Fruit fly (Drosophila melanogaster) whole organism, embryonic: Measurements from ENCODE around the gene CG3748.
A peak's percentile ranks its signal among the peaks of the same experiment; 100 is the strongest.

Source experiments
- ATbp ChIP-seq: fragments of 200-800 bp; sonication (Bioruptor generic); optimal IDR thresholded peaks from 2 replicates; lab custom pipeline; 2017; ENCODE audit warnings: missing biosample characterization, mild to moderate bottlenecking, missing genetic modification characterization, missing genetic modification reagents
- Atf6 ChIP-seq: fragments of 200-800 bp; sonication (Bioruptor generic); IDR thresholded peaks from 2 replicates; pipeline ENCODE4 v1.3.6; 2022; ENCODE audit warnings: missing biosample characterization, missing genetic modification characterization
- BtbVII ChIP-seq: fragments of 200-800 bp; sonication (Bioruptor generic); optimal IDR thresholded peaks from 3 replicates; lab custom pipeline; 2017; ENCODE audit warnings: missing biosample characterization, mild to moderate bottlenecking, missing genetic modification characterization
- Bteb2 ChIP-seq: fragments of 200-800 bp; sonication (Bioruptor generic); optimal IDR thresholded peaks from 2 replicates; lab custom pipeline; 2016; ENCODE audit warnings: missing biosample characterization, missing genetic modification characterization
- CG10209 ChIP-seq: fragments of 200-800 bp; sonication (Bioruptor generic); optimal IDR thresholded peaks from 3 replicates; lab custom pipeline; 2017; ENCODE audit warnings: missing biosample characterization, mild to moderate bottlenecking, missing genetic modification characterization, missing genetic modification reagents
- CG11560 ChIP-seq: fragments of 200-800 bp; sonication (Bioruptor generic); IDR thresholded peaks from 3 replicates; pipeline ENCODE4 v1.3.6; 2022; ENCODE audit warnings: missing biosample characterization, missing genetic modification characterization
- CG12155 ChIP-seq: fragments of 200-800 bp; sonication (Bioruptor generic); optimal IDR thresholded peaks from 3 replicates; lab custom pipeline; 2016; ENCODE audit warnings: missing biosample characterization, missing genetic modification characterization
- CG1233 ChIP-seq: fragments of 200-800 bp; sonication (Bioruptor generic); optimal IDR thresholded peaks from 4 replicates; lab custom pipeline; 2018; ENCODE audit warnings: missing biosample characterization, mild to moderate bottlenecking, missing genetic modification characterization
- CG13296 ChIP-seq: fragments of 200-800 bp; sonication (Bioruptor generic); optimal IDR thresholded peaks from 3 replicates; lab custom pipeline; 2018; ENCODE audit warnings: missing biosample characterization, mild to moderate bottlenecking, missing genetic modification characterization
- CG15479 ChIP-seq: fragments of 200-800 bp; sonication (Bioruptor generic); optimal IDR thresholded peaks from 3 replicates; lab custom pipeline; 2019; ENCODE audit warnings: missing biosample characterization, mild to moderate bottlenecking, missing genetic modification characterization, moderate library complexity
- CG15514 ChIP-seq: fragments of 200-800 bp; sonication (Bioruptor generic); optimal IDR thresholded peaks from 3 replicates; lab custom pipeline; 2017; ENCODE audit warnings: missing biosample characterization, missing genetic modification characterization, mild to moderate bottlenecking, moderate library complexity, missing genetic modification reagents
- CG1647 ChIP-seq: fragments of 200-800 bp; sonication (Bioruptor generic); optimal IDR thresholded peaks from 3 replicates; lab custom pipeline; 2016; ENCODE audit warnings: missing biosample characterization, missing genetic modification characterization
- CG18599 ChIP-seq: fragments of 200-800 bp; sonication (Bioruptor generic); optimal IDR thresholded peaks from 3 replicates; lab custom pipeline; 2017; ENCODE audit warnings: missing biosample characterization, missing genetic modification characterization, mild to moderate bottlenecking, moderate library complexity, missing genetic modification reagents
- CG2678 ChIP-seq: fragments of 200-800 bp; sonication (Bioruptor generic); optimal IDR thresholded peaks from 3 replicates; lab custom pipeline; 2019; ENCODE audit warnings: missing biosample characterization, mild to moderate bottlenecking, missing genetic modification characterization, moderate library complexity
- CG31224 ChIP-seq: fragments of 200-800 bp; sonication (Bioruptor generic); IDR thresholded peaks from 2 replicates; pipeline ENCODE4 v1.3.6; 2022; ENCODE audit warnings: missing biosample characterization, missing genetic modification characterization
- CG32532 ChIP-seq: fragments of 200-800 bp; sonication (Bioruptor generic); IDR thresholded peaks from 2 replicates; pipeline ENCODE4 v1.3.6; 2022; ENCODE audit warnings: missing biosample characterization, missing genetic modification characterization
- CG3281 ChIP-seq: fragments of 200-800 bp; sonication (Bioruptor generic); optimal IDR thresholded peaks from 3 replicates; lab custom pipeline; 2017; ENCODE audit warnings: missing biosample characterization, mild to moderate bottlenecking, missing genetic modification characterization
- CG4360 ChIP-seq: fragments of 200-800 bp; sonication (Bioruptor generic); IDR thresholded peaks from 2 replicates; pipeline ENCODE4 v1.3.6; 2022; ENCODE audit warnings: missing biosample characterization, missing genetic modification characterization
- CG5953 ChIP-seq: fragments of 200-800 bp; sonication (Bioruptor generic); IDR thresholded peaks from 2 replicates; pipeline ENCODE4 v1.3.6; 2022; ENCODE audit warnings: missing biosample characterization, missing genetic modification characterization
- CG7271 ChIP-seq: fragments of 200-800 bp; sonication (Bioruptor generic); optimal IDR thresholded peaks from 2 replicates; lab custom pipeline; 2018; ENCODE audit warnings: missing biosample characterization, mild to moderate bottlenecking, missing genetic modification characterization, moderate library complexity
- CG8765 ChIP-seq: fragments of 200-800 bp; sonication (Bioruptor generic); IDR thresholded peaks from 2 replicates; pipeline ENCODE4 v1.3.6; 2022; ENCODE audit warnings: missing biosample characterization, missing genetic modification characterization
- CG9437 ChIP-seq: fragments of 200-800 bp; sonication (Bioruptor generic); optimal IDR thresholded peaks from 2 replicates; lab custom pipeline; 2018; ENCODE audit warnings: missing biosample characterization, mild to moderate bottlenecking, missing genetic modification characterization
- CG9727 ChIP-seq: fragments of 200-800 bp; sonication (Bioruptor generic); optimal IDR thresholded peaks from 3 replicates; lab custom pipeline; 2017; ENCODE audit warnings: missing biosample characterization, mild to moderate bottlenecking, missing genetic modification characterization
- CG9817 ChIP-seq: fragments of 200-800 bp; sonication (Bioruptor generic); optimal IDR thresholded peaks from 2 replicates; lab custom pipeline; 2018; ENCODE audit warnings: missing biosample characterization, mild to moderate bottlenecking, missing genetic modification characterization, moderate library complexity
- CG9932 ChIP-seq: fragments of 200-800 bp; sonication (Bioruptor generic); IDR thresholded peaks from 2 replicates; pipeline ENCODE4 v1.3.6; 2022; ENCODE audit warnings: missing biosample characterization, missing genetic modification characterization
- Dbx ChIP-seq: fragments of 200-800 bp; sonication (Bioruptor generic); IDR thresholded peaks from 3 replicates; pipeline ENCODE4 v1.3.6; 2022; ENCODE audit warnings: missing biosample characterization, missing genetic modification characterization
- Ets65A ChIP-seq: fragments of 200-800 bp; sonication (Bioruptor generic); peaks from one replicate; lab custom pipeline; 2016; ENCODE audit warnings: missing biosample characterization, missing genetic modification characterization
- GATAe ChIP-seq: fragments of 200-800 bp; sonication (Bioruptor generic); conservative IDR thresholded peaks from 2 replicates; pipeline ENCODE4 v1.3.6; 2022; ENCODE audit warnings: missing biosample characterization, missing genetic modification characterization
- HLH3B ChIP-seq: fragments of 200-800 bp; sonication (Bioruptor generic); IDR thresholded peaks from 2 replicates; pipeline ENCODE4 v1.3.6; 2022; ENCODE audit warnings: missing biosample characterization, missing genetic modification characterization
- Hand ChIP-seq: fragments of 200-800 bp; sonication (Bioruptor generic); optimal IDR thresholded peaks from 2 replicates; lab custom pipeline; 2017; ENCODE audit warnings: mild to moderate bottlenecking, missing biosample characterization, missing genetic modification reagents, missing genetic modification characterization
- HmgZ ChIP-seq: fragments of 200-800 bp; sonication (Bioruptor generic); optimal IDR thresholded peaks from 2 replicates; lab custom pipeline; 2018; ENCODE audit warnings: missing biosample characterization, mild to moderate bottlenecking, missing genetic modification characterization
- Lhr ChIP-seq: fragments of 200-800 bp; sonication (Bioruptor generic); optimal IDR thresholded peaks from 3 replicates; lab custom pipeline; 2017; ENCODE audit warnings: mild to moderate bottlenecking, missing biosample characterization, missing genetic modification reagents, missing genetic modification characterization
- NfI ChIP-seq: fragments of 200-800 bp; sonication (Bioruptor generic); optimal IDR thresholded peaks from 3 replicates; lab custom pipeline; 2018; ENCODE audit warnings: missing biosample characterization, mild to moderate bottlenecking, missing genetic modification characterization, moderate library complexity
- Poxn ChIP-seq: fragments of 200-800 bp; sonication (Bioruptor generic); IDR thresholded peaks from 2 replicates; pipeline ENCODE4 v1.3.6; 2022; ENCODE audit warnings: missing biosample characterization, missing genetic modification characterization
- Sox102F ChIP-seq: fragments of 200-800 bp; sonication (Bioruptor generic); optimal IDR thresholded peaks from 2 replicates; lab custom pipeline; 2018; ENCODE audit warnings: missing biosample characterization, mild to moderate bottlenecking, missing genetic modification characterization, moderate library complexity
- Sry-β ChIP-seq: fragments of 200-800 bp; sonication (Bioruptor generic); optimal IDR thresholded peaks from 2 replicates; lab custom pipeline; 2018; ENCODE audit warnings: missing biosample characterization, mild to moderate bottlenecking, missing genetic modification characterization, moderate library complexity
- YL-1 ChIP-seq: fragments of 200-800 bp; sonication (Bioruptor generic); optimal IDR thresholded peaks from 3 replicates; lab custom pipeline; 2017; ENCODE audit warnings: missing biosample characterization, mild to moderate bottlenecking, missing genetic modification characterization
- amos ChIP-seq: fragments of 200-800 bp; sonication (Bioruptor generic); IDR thresholded peaks from 2 replicates; pipeline ENCODE4 v1.3.6; 2022; ENCODE audit warnings: missing biosample characterization, missing genetic modification characterization; ENCODE audit not compliant: partially characterized antibody
- cwo ChIP-seq: fragments of 200-800 bp; sonication (Bioruptor generic); optimal IDR thresholded peaks from 3 replicates; lab custom pipeline; 2017; ENCODE audit warnings: missing biosample characterization, missing genetic modification characterization, mild to moderate bottlenecking, moderate library complexity, missing genetic modification reagents
- danr ChIP-seq: fragments of 200-800 bp; sonication (Bioruptor generic); IDR thresholded peaks from 2 replicates; pipeline ENCODE4 v1.3.6; 2022; ENCODE audit warnings: missing biosample characterization, missing genetic modification characterization
- dmrt99B ChIP-seq: fragments of 200-800 bp; sonication (Bioruptor generic); optimal IDR thresholded peaks from 2 replicates; lab custom pipeline; 2018; ENCODE audit warnings: missing biosample characterization, mild to moderate bottlenecking, missing genetic modification characterization, moderate library complexity
- ems ChIP-seq: fragments of 200-800 bp; sonication (Bioruptor generic); optimal IDR thresholded peaks from 3 replicates; lab custom pipeline; 2016; ENCODE audit warnings: missing biosample characterization, missing genetic modification characterization
- en ChIP-seq: fragments of 200-800 bp; sonication (Bioruptor generic); optimal IDR thresholded peaks from 2 replicates; lab custom pipeline; 2016; ENCODE audit warnings: missing biosample characterization, missing genetic modification characterization
- exex ChIP-seq: fragments of 200-800 bp; sonication (Bioruptor generic); optimal IDR thresholded peaks from 4 replicates; lab custom pipeline; 2018; ENCODE audit warnings: missing biosample characterization, mild to moderate bottlenecking, missing genetic modification characterization, moderate library complexity
- gce ChIP-seq: fragments of 200-800 bp; sonication (Bioruptor generic); IDR thresholded peaks from 3 replicates; pipeline ENCODE4 v1.3.6; 2022; ENCODE audit warnings: missing biosample characterization, missing genetic modification characterization
- gt ChIP-seq: fragments of 200-800 bp; sonication (Bioruptor generic); IDR thresholded peaks from 2 replicates; pipeline ENCODE4 v1.3.6; 2022; ENCODE audit warnings: missing biosample characterization, missing genetic modification characterization
- odd ChIP-seq: fragments of 200-800 bp; sonication (Bioruptor generic); optimal IDR thresholded peaks from 2 replicates; lab custom pipeline; 2017; ENCODE audit warnings: missing biosample characterization, mild to moderate bottlenecking, missing genetic modification characterization
- org-1 ChIP-seq: fragments of 200-800 bp; sonication (Bioruptor generic); optimal IDR thresholded peaks from 2 replicates; lab custom pipeline; 2017; ENCODE audit warnings: missing biosample characterization, missing genetic modification characterization
- slbo ChIP-seq: fragments of 200-800 bp; sonication (Bioruptor generic); IDR thresholded peaks from 2 replicates; pipeline ENCODE4 v1.3.6; 2022; ENCODE audit warnings: missing biosample characterization, missing genetic modification characterization
- sug ChIP-seq: fragments of 200-800 bp; optimal IDR thresholded peaks from 2 replicates; lab custom pipeline; 2019; ENCODE audit warnings: missing biosample characterization, mild to moderate bottlenecking, missing genetic modification characterization, moderate library complexity
- tio ChIP-seq: fragments of 200-800 bp; sonication (Bioruptor generic); optimal IDR thresholded peaks from 2 replicates; lab custom pipeline; 2017; ENCODE audit warnings: missing biosample characterization, missing genetic modification characterization, inconsistent platforms

CG3748 gene

dm6 chr2L:9387240-9387672 lies 44.6 kb downstream of the CG3748 start, which contains the start of gene Aldh (continued):
- TF ChIP-seq exex (tag; lab: Kevin White, UChicago): peak; percentile 71
- TF ChIP-seq CG11560 (tag; lab: Robert Waterston, UW): no peak
- TF ChIP-seq HLH3B (GFP tag; lab: Robert Waterston, UW): no peak
- TF ChIP-seq org-1 (GFP tag; lab: Kevin White, UChicago): no peak
- TF ChIP-seq slbo: peak; percentile 72
- no peak for TF ChIP-seq CG4360 (GFP tag; lab: Robert Waterston, UW)
- no peak for TF ChIP-seq CG12155 (GFP tag; lab: Kevin White, UChicago)
- peak; percentile 24 for TF ChIP-seq Hand (GFP tag; lab: Kevin White, UChicago)
- TF ChIP-seq CG31224 (GFP tag; lab: Robert Waterston, UW): peak; percentile 41
- TF ChIP-seq GATAe: peak; percentile 70
- TF ChIP-seq odd (GFP tag; lab: Kevin White, UChicago): peak; percentile 24
- TF ChIP-seq Atf6: 0 out of 2 replicates have a peak, but pooled peaks have one; percentile 38
- peak; percentile 31 for TF ChIP-seq dmrt99B
- TF ChIP-seq CG9727 (GFP tag; lab: Kevin White, UChicago): peak; percentile 21
- TF ChIP-seq Lhr (GFP tag; lab: Kevin White, UChicago): no peak
- TF ChIP-seq CG3281: peak; percentile 64
- no peak for TF ChIP-seq ems (GFP tag; lab: Kevin White, UChicago)
- no peak for TF ChIP-seq CG1647 (GFP tag; lab: Kevin White, UChicago)
- peak; percentile 7 for TF ChIP-seq tio (GFP tag; lab: Kevin White, UChicago)
- peak; percentile 37 for TF ChIP-seq CG10209 (GFP tag; lab: Kevin White, UChicago)
- TF ChIP-seq ATbp: no peak
- TF ChIP-seq BtbVII (GFP tag; lab: Kevin White, UChicago): no peak
- TF ChIP-seq CG15479 (GFP tag; lab: Kevin White, UChicago): no peak
- no peak for TF ChIP-seq danr (GFP tag; lab: Robert Waterston, UW)
- peak; percentile 14 for TF ChIP-seq CG9437 (GFP tag; lab: Kevin White, UChicago)
- no peak for TF ChIP-seq CG7271
- TF ChIP-seq Bteb2 (GFP tag; lab: Kevin White, UChicago): no peak
- TF ChIP-seq HmgZ (tag; lab: Kevin White, UChicago): peak; percentile 10
- peak; percentile 31; the same call in 1 of the 2 replicates for TF ChIP-seq CG8765 (GFP tag; lab: Robert Waterston, UW)
- TF ChIP-seq CG32532 (GFP tag; lab: Robert Waterston, UW): peak; percentile 73
- TF ChIP-seq Sox102F (GFP tag; lab: Kevin White, UChicago): peak; percentile 7
- TF ChIP-seq CG5953 (GFP tag; lab: Robert Waterston, UW): no peak
- TF ChIP-seq CG9932: peak; percentile 75
- no peak for TF ChIP-seq gt (GFP tag; lab: Robert Waterston, UW)
- peak; percentile 18 for TF ChIP-seq NfI (GFP tag; lab: Kevin White, UChicago)
- peak; percentile 57 for TF ChIP-seq Ets65A (GFP tag; lab: Kevin White, UChicago)
- peak; percentile 75 for TF ChIP-seq CG2678 (tag; lab: Kevin White, UChicago)
- no peak for TF ChIP-seq gce (GFP tag; lab: Robert Waterston, UW)
- no peak for TF ChIP-seq en (GFP tag; lab: Kevin White, UChicago)
- TF ChIP-seq Sry-β (GFP tag; lab: Kevin White, UChicago): peak; percentile 80
- TF ChIP-seq YL-1 (GFP tag; lab: Kevin White, UChicago): no peak
- TF ChIP-seq cwo (GFP tag; lab: Kevin White, UChicago): peak; percentile 46
- TF ChIP-seq CG18599 (GFP tag; lab: Kevin White, UChicago): peak; percentile 50
- TF ChIP-seq CG13296 (GFP tag; lab: Kevin White, UChicago): peak; percentile 40
- TF ChIP-seq amos (GFP tag; lab: Robert Waterston, UW): 0 out of 2 replicates have a peak, but pooled peaks have one; percentile 13
- TF ChIP-seq CG9817 (tag; lab: Kevin White, UChicago): peak; percentile 44
- TF ChIP-seq CG15514 (GFP tag; lab: Kevin White, UChicago): peak; percentile 33
- peak; percentile 63 for TF ChIP-seq Dbx
- peak; percentile 49 for TF ChIP-seq sug
- TF ChIP-seq CG1233 (GFP tag; lab: Kevin White, UChicago): peak; percentile 11
- TF ChIP-seq Poxn (GFP tag; lab: Robert Waterston, UW): no peak
